Worm (Caenorhabditis elegans): Measurements from ENCODE around the gene lin-23.

Gene lin-23

ce11 chrII:6348360-6348759 is 22.7 kb upstream of the lin-23 start:
- TF ChIP-seq cog-1 (tag; optimal IDR thresholded peaks at IDR 0.05) = peak; percentile 68
- TF ChIP-seq tab-1 (GFP tag; IDR thresholded peaks at IDR 0.05) = 0 out of 2 replicates have a peak, but pooled peaks have one; percentile 11
- TF ChIP-seq flt-1 (GFP tag; IDR thresholded peaks at IDR 0.05) = 0 out of 2 replicates have a peak, but pooled peaks have one; percentile 51
- no peak for TF ChIP-seq ref-1 (GFP tag; conservative IDR thresholded peaks at IDR 0.05)

- TF ChIP-seq klf-2 (GFP tag; conservative IDR thresholded peaks at IDR 0.05) (no peak), ztf-23 (GFP tag; IDR thresholded peaks at IDR 0.05) (no peak), cog-1 (tag; optimal IDR thresholded peaks at IDR 0.05) (no peak), flt-1 (GFP tag; IDR thresholded peaks at IDR 0.05) (no peak), ztf-29 (GFP tag; IDR thresholded peaks at IDR 0.05) (no peak), tab-1 (GFP tag; IDR thresholded peaks at IDR 0.05) (no peak), med-1 (GFP tag; optimal IDR thresholded peaks at IDR 0.05; ENCODE audit: insufficient read depth) (no peak), ref-1 (GFP tag; conservative IDR thresholded peaks at IDR 0.05) (no peak), T22C8.4 (GFP tag; IDR thresholded peaks at IDR 0.05) (no peak)
Observed at ce11 chrII:6349968-6350367, 21.1 kb upstream of the lin-23 start.

DNA sequence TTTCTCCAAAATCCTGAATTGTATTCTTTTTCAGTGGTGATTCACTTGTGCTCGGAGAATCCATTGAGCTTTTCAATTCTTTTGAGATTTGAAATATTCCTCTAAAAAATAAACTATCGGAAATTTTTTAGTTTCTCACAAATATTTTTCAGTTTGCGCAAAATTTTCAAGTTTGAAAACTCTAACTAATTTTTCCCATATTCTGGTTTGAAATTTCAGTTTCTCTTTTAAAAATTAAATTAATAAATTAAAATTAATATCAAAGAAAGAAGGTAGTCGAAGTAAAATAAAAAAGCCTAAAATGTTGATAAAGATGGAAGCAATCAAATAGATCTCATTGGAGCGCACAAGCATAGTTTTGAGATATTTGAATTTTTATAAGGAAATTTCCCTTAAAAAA is 19.2 kb upstream of the lin-23 start, which contains the start of gene C32D5.10:
Gene C32D5.10, minus strand, starts transcription at position 101 of the 400 bp plus-strand sequence.
- TF ChIP-seq flt-1 (GFP tag; IDR thresholded peaks at IDR 0.05) (no peak), klf-2 (GFP tag; conservative IDR thresholded peaks at IDR 0.05) (no peak), tab-1 (GFP tag; IDR thresholded peaks at IDR 0.05) (no peak), ztf-23 (GFP tag; IDR thresholded peaks at IDR 0.05) (no peak)

- TF ChIP-seq klf-2 (GFP tag; conservative IDR thresholded peaks at IDR 0.05) (no peak), ref-1 (GFP tag; conservative IDR thresholded peaks at IDR 0.05) (no peak), ztf-29 (GFP tag; IDR thresholded peaks at IDR 0.05) (no peak), flt-1 (GFP tag; IDR thresholded peaks at IDR 0.05) (no peak), T22C8.4 (GFP tag; IDR thresholded peaks at IDR 0.05) (peak; percentile 7; the same call in 1 of the 2 replicates), med-1 (GFP tag; optimal IDR thresholded peaks at IDR 0.05; ENCODE audit: insufficient read depth) (peak; percentile 18), ztf-23 (GFP tag; IDR thresholded peaks at IDR 0.05) (0 out of 2 replicates have a peak, but pooled peaks have one; percentile 31), cog-1 (tag; optimal IDR thresholded peaks at IDR 0.05) (no peak), tab-1 (GFP tag; IDR thresholded peaks at IDR 0.05) (no peak)
Observed at ce11 chrII:6355396-6356346, 15.4 kb upstream of the lin-23 start, which contains the start of gene C32D5.11. Gene C32D5.11 (minus strand): TSS chrII:6355446.

DNA sequence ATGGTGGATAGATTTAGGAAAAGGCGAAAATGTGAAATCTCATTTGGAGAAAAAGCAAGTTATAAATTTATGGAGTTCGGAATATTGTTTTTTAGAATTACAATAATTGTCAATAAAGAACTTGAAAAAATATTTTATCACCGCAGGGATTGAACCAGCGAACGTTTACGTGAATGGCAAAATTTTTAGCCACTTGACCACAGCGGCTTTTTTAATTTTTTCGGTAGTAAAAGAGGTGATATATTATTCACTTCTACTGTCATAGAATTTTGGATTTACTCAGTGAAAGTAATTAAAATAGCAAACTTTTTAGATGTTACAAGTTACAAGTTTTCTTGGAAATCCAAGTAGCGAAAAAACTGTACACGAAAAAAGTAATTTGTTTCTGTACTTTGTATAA is 12.9 kb upstream of the lin-23 start:
- TF ChIP-seq T22C8.4 (GFP tag; IDR thresholded peaks at IDR 0.05) (no peak), ztf-29 (GFP tag; IDR thresholded peaks at IDR 0.05) (no peak), ztf-23 (GFP tag; IDR thresholded peaks at IDR 0.05) (no peak), flt-1 (GFP tag; IDR thresholded peaks at IDR 0.05) (no peak), cog-1 (tag; optimal IDR thresholded peaks at IDR 0.05) (no peak), tab-1 (GFP tag; IDR thresholded peaks at IDR 0.05) (no peak), klf-2 (GFP tag; conservative IDR thresholded peaks at IDR 0.05) (no peak)

ce11 chrII:6358905-6359304 is 12.2 kb upstream of the lin-23 start, which contains the start of gene C32D5.12:
Gene C32D5.12 (minus strand): TSS chrII:6359005.
- TF ChIP-seq ztf-29 (GFP tag; IDR thresholded peaks at IDR 0.05) (no peak), ztf-23 (GFP tag; IDR thresholded peaks at IDR 0.05) (no peak), med-1 (GFP tag; optimal IDR thresholded peaks at IDR 0.05; ENCODE audit: insufficient read depth) (no peak), T22C8.4 (GFP tag; IDR thresholded peaks at IDR 0.05) (no peak), klf-2 (GFP tag; conservative IDR thresholded peaks at IDR 0.05) (no peak), tab-1 (GFP tag; IDR thresholded peaks at IDR 0.05) (no peak), ref-1 (GFP tag; conservative IDR thresholded peaks at IDR 0.05) (no peak), cog-1 (tag; optimal IDR thresholded peaks at IDR 0.05) (no peak), flt-1 (GFP tag; IDR thresholded peaks at IDR 0.05) (no peak)

DNA sequence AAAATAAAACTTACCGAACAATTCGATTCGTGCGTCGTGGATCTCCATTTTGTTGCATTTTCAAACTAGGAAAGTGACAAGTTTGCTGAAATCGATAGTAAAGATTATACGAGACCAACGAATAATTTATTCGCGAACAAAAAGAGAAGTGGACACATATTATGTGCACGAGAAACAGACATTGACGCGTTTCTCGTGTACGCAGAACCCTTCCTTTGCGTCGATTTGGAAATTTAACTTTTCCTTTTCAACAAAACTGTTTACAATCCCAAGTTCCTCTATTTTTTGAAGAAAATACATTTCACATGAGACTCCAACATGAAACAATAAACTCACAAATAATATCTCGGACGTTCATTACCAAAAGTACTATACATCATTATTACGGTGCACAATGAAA is 10.3 kb upstream of the lin-23 start, which contains the start of gene K10B2.4:
Gene K10B2.4, minus strand, starts transcription at position 138 of the 400 bp plus-strand sequence.
- TF ChIP-seq klf-2 (GFP tag; conservative IDR thresholded peaks at IDR 0.05) (no peak), ztf-23 (GFP tag; IDR thresholded peaks at IDR 0.05) (peak; percentile 65; the same call in 1 of the 2 replicates)

ce11 chrII:6365237-6365815 is 5.8 kb upstream of the lin-23 start, which contains the start of the genes ani-2 and clec-88:
Gene ani-2 (minus strand): TSS chrII:6365367.
Gene clec-88 (plus strand): TSS chrII:6365722.
- TF ChIP-seq cog-1 (tag; optimal IDR thresholded peaks at IDR 0.05) = no peak
- TF ChIP-seq ref-1 (GFP tag; conservative IDR thresholded peaks at IDR 0.05) = no peak
- TF ChIP-seq flt-1 (GFP tag; IDR thresholded peaks at IDR 0.05) = no peak
- TF ChIP-seq T22C8.4 (GFP tag; IDR thresholded peaks at IDR 0.05) = no peak
- TF ChIP-seq ztf-29 (GFP tag; IDR thresholded peaks at IDR 0.05) = no peak
- TF ChIP-seq tab-1 (GFP tag; IDR thresholded peaks at IDR 0.05) = no peak
- TF ChIP-seq ztf-23 (GFP tag; IDR thresholded peaks at IDR 0.05) = no peak
- no peak for TF ChIP-seq med-1 (GFP tag; optimal IDR thresholded peaks at IDR 0.05; ENCODE audit: insufficient read depth)

ce11 chrII:6366696-6367095 is 4.4 kb upstream of the lin-23 start, which contains the start of gene ctsa-4.1:
Gene ctsa-4.1 (plus strand): TSS chrII:6366996.
- TF ChIP-seq ref-1 (GFP tag; conservative IDR thresholded peaks at IDR 0.05) = no peak
- no peak for TF ChIP-seq klf-2 (GFP tag; conservative IDR thresholded peaks at IDR 0.05)
- TF ChIP-seq tab-1 (GFP tag; IDR thresholded peaks at IDR 0.05) = no peak
- TF ChIP-seq ztf-29 (GFP tag; IDR thresholded peaks at IDR 0.05) = no peak

Data from whole organism, midembryonic.